Fruit fly (Drosophila melanogaster): ENCODE measurements around the gene Taf1.

Taf1 gene

dm6 chr3R:6657278-6658246 is 10.9 kb downstream of the Taf1 start, which contains the start of the genes CG1307 and twr (continued):
- TF ChIP-seq oc (tag; optimal IDR thresholded peaks at IDR 0.05), result no peak
- TF ChIP-seq bab2 (GFP tag; optimal IDR thresholded peaks at IDR 0.05), result peak; percentile 11
- TF ChIP-seq Sox102F (GFP tag; optimal IDR thresholded peaks at IDR 0.05), result no peak
- no peak for TF ChIP-seq cas (GFP tag; IDR thresholded peaks at IDR 0.05)
- peak; percentile 53 for TF ChIP-seq CG3407 (GFP tag; optimal IDR thresholded peaks at IDR 0.05)
- TF ChIP-seq ato (GFP tag; IDR thresholded peaks at IDR 0.05; ENCODE audit: partially characterized antibody), result no peak
- no peak for TF ChIP-seq Blimp-1 (GFP tag; optimal IDR thresholded peaks at IDR 0.05)
- TF ChIP-seq ind (GFP tag; optimal IDR thresholded peaks at IDR 0.05), result no peak
- 0 out of 2 replicates have a peak, but pooled peaks have one; percentile 9 for TF ChIP-seq bbx (GFP tag; IDR thresholded peaks at IDR 0.05; ENCODE audit: partially characterized antibody)
- no peak for TF ChIP-seq nerfin-2 (GFP tag; IDR thresholded peaks at IDR 0.05; ENCODE audit: partially characterized antibody)
- no peak for TF ChIP-seq Hey (tag; optimal IDR thresholded peaks at IDR 0.05)
- TF ChIP-seq tx (GFP tag; optimal IDR thresholded peaks at IDR 0.05), result no peak
- no peak for TF ChIP-seq Side (GFP tag; optimal IDR thresholded peaks at IDR 0.05)
- TF ChIP-seq CG13775 (GFP tag; optimal IDR thresholded peaks at IDR 0.05), result peak; percentile 68
- TF ChIP-seq CG10431 (GFP tag; optimal IDR thresholded peaks at IDR 0.05), result peak; percentile 37
- peak; percentile 9 for TF ChIP-seq CG13296 (GFP tag; optimal IDR thresholded peaks at IDR 0.05)
- TF ChIP-seq CG17328 (GFP tag; IDR thresholded peaks at IDR 0.05), result peak; percentile 14; the same call in 1 of the 2 replicates
- peak; percentile 30 for TF ChIP-seq CG9817 (tag; optimal IDR thresholded peaks at IDR 0.05)
- TF ChIP-seq odd (GFP tag; optimal IDR thresholded peaks at IDR 0.05), result no peak
- TF ChIP-seq Deaf1 (tag; optimal IDR thresholded peaks at IDR 0.05), result peak; percentile 78
- no peak for TF ChIP-seq unpg (GFP tag; optimal IDR thresholded peaks at IDR 0.05)
- no peak for TF ChIP-seq sd (tag; optimal IDR thresholded peaks at IDR 0.05)
- TF ChIP-seq vnd (GFP tag; IDR thresholded peaks at IDR 0.05; ENCODE audit: partially characterized antibody), result no peak
- TF ChIP-seq Nf-YA (GFP tag; IDR thresholded peaks at IDR 0.05), result no peak
- TF ChIP-seq Atf-2 (GFP tag; optimal IDR thresholded peaks at IDR 0.05), result no peak
- no peak for TF ChIP-seq CG17359 (tag; optimal IDR thresholded peaks at IDR 0.05)
- peak; percentile 55 for TF ChIP-seq Xbp1 (GFP tag; optimal IDR thresholded peaks at IDR 0.05)
- peak; percentile 28 for TF ChIP-seq CG10462 (GFP tag; optimal IDR thresholded peaks at IDR 0.05)
- TF ChIP-seq gcm2 (GFP tag; optimal IDR thresholded peaks at IDR 0.05), result no peak
- TF ChIP-seq E2f1 (GFP tag; IDR thresholded peaks at IDR 0.05), result 0 out of 2 replicates have a peak, but pooled peaks have one; percentile 15
- no peak for TF ChIP-seq HLHmδ (GFP tag; optimal IDR thresholded peaks at IDR 0.05)
- TF ChIP-seq dimm (GFP tag; IDR thresholded peaks at IDR 0.05), result no peak
- TF ChIP-seq ewg (GFP tag; optimal IDR thresholded peaks at IDR 0.05), result no peak
- TF ChIP-seq run (tag; optimal IDR thresholded peaks at IDR 0.05), result no peak
- peak; percentile 49 for TF ChIP-seq slbo (GFP tag; IDR thresholded peaks at IDR 0.05)
- TF ChIP-seq CG7839 (tag; optimal IDR thresholded peaks at IDR 0.05), result no peak
- TF ChIP-seq croc (GFP tag; conservative IDR thresholded peaks at IDR 0.05), result no peak
- no peak for TF ChIP-seq CG11560 (tag; IDR thresholded peaks at IDR 0.05)
- TF ChIP-seq lov (optimal IDR thresholded peaks at IDR 0.05), result no peak
- no peak for TF ChIP-seq lov (GFP tag; IDR thresholded peaks at IDR 0.05)
- TF ChIP-seq Fer2 (tag; optimal IDR thresholded peaks at IDR 0.05), result peak; percentile 50
- no peak for TF ChIP-seq CG3065 (GFP tag; optimal IDR thresholded peaks at IDR 0.05)
- TF ChIP-seq hkb (optimal IDR thresholded peaks at IDR 0.05), result no peak
- no peak for TF ChIP-seq hkb (GFP tag; IDR thresholded peaks at IDR 0.05)
- no peak for TF ChIP-seq CG43689 (GFP tag; IDR thresholded peaks at IDR 0.05)
- peak; percentile 11 for TF ChIP-seq CG10209 (GFP tag; optimal IDR thresholded peaks at IDR 0.05)
- no peak for TF ChIP-seq CG12769 (tag; optimal IDR thresholded peaks at IDR 0.05)
- TF ChIP-seq CG13624 (GFP tag; optimal IDR thresholded peaks at IDR 0.05), result no peak
- peak; percentile 73 for TF ChIP-seq MBD-R2 (GFP tag; IDR thresholded peaks at IDR 0.05)

Measured in whole organism, embryonic.